Fruit fly (Drosophila melanogaster) whole organism, embryonic: ENCODE measurements around the gene CG5180.

ENCODE experiments used
- ATbp ChIP-seq: fragments of 200-800 bp; sonication (Bioruptor generic); optimal IDR thresholded peaks from 2 replicates; lab custom pipeline; 2017; ENCODE audit warnings: missing biosample characterization, mild to moderate bottlenecking, missing genetic modification characterization, missing genetic modification reagents
- Aef1 ChIP-seq: fragments of 200-800 bp; sonication (Bioruptor generic); IDR thresholded peaks from 3 replicates; pipeline ENCODE4 v1.3.6; 2022; ENCODE audit warnings: missing biosample characterization, missing genetic modification characterization
- B-H2 ChIP-seq: fragments of 200-800 bp; sonication (Bioruptor generic); optimal IDR thresholded peaks from 2 replicates; lab custom pipeline; 2018; ENCODE audit warnings: missing biosample characterization, mild to moderate bottlenecking, missing genetic modification characterization
- BEAF-32 ChIP-seq: fragments of 200-800 bp; sonication (Bioruptor generic); optimal IDR thresholded peaks from 3 replicates; lab custom pipeline; 2017; ENCODE audit warnings: missing biosample characterization, missing genetic modification characterization, mild to moderate bottlenecking, moderate library complexity, missing genetic modification reagents
- CG10267 ChIP-seq: fragments of 200-800 bp; sonication (Bioruptor generic); optimal IDR thresholded peaks from 2 replicates; lab custom pipeline; 2018; ENCODE audit warnings: missing biosample characterization, mild to moderate bottlenecking, missing genetic modification characterization, moderate library complexity
- CG12299 ChIP-seq: fragments of 200-800 bp; sonication (Bioruptor generic); optimal IDR thresholded peaks from 2 replicates; lab custom pipeline; 2018; ENCODE audit warnings: missing biosample characterization, mild to moderate bottlenecking, missing genetic modification characterization
- CG12659 ChIP-seq: fragments of 200-800 bp; sonication (Bioruptor generic); optimal IDR thresholded peaks from 3 replicates; lab custom pipeline; 2017; ENCODE audit warnings: mild to moderate bottlenecking, missing biosample characterization, missing genetic modification reagents, missing genetic modification characterization
- CG15696 ChIP-seq: fragments of 200-800 bp; sonication (Bioruptor generic); optimal IDR thresholded peaks from 2 replicates; lab custom pipeline; 2019; ENCODE audit warnings: missing biosample characterization, mild to moderate bottlenecking, missing genetic modification characterization, moderate library complexity
- CG17361 ChIP-seq: fragments of 200-800 bp; sonication (Bioruptor generic); IDR thresholded peaks from 3 replicates; pipeline ENCODE4 v1.3.6; 2022; ENCODE audit warnings: missing biosample characterization, missing genetic modification characterization
- CG17612 ChIP-seq: fragments of 200-800 bp; sonication (Bioruptor generic); IDR thresholded peaks from 2 replicates; pipeline ENCODE4 v1.3.6; 2022; ENCODE audit warnings: missing biosample characterization, missing genetic modification characterization
- CG1792 ChIP-seq: fragments of 200-800 bp; sonication (Bioruptor generic); optimal IDR thresholded peaks from 2 replicates; lab custom pipeline; 2016; ENCODE audit warnings: missing biosample characterization, missing genetic modification characterization
- CG18599 ChIP-seq: fragments of 200-800 bp; sonication (Bioruptor generic); optimal IDR thresholded peaks from 3 replicates; lab custom pipeline; 2017; ENCODE audit warnings: missing biosample characterization, missing genetic modification characterization, mild to moderate bottlenecking, moderate library complexity, missing genetic modification reagents
- CG3163 ChIP-seq: fragments of 200-800 bp; sonication (Bioruptor generic); optimal IDR thresholded peaks from 3 replicates; lab custom pipeline; 2016; ENCODE audit warnings: missing biosample characterization, missing genetic modification characterization
- CG3281 ChIP-seq: fragments of 200-800 bp; sonication (Bioruptor generic); optimal IDR thresholded peaks from 3 replicates; lab custom pipeline; 2017; ENCODE audit warnings: missing biosample characterization, mild to moderate bottlenecking, missing genetic modification characterization
- CG3726 ChIP-seq: fragments of 200-800 bp; sonication (Bioruptor generic); IDR thresholded peaks from 3 replicates; pipeline ENCODE4, ENCODE4 v1.3.6; 2022; ENCODE audit warnings: missing biosample characterization, missing genetic modification characterization
- CG3847 ChIP-seq: fragments of 200-800 bp; sonication (Bioruptor generic); IDR thresholded peaks from 2 replicates; pipeline ENCODE4 v1.3.6; 2022; ENCODE audit warnings: missing biosample characterization, missing genetic modification characterization
- CG42726 ChIP-seq: fragments of 200-800 bp; sonication (Bioruptor generic); IDR thresholded peaks from 2 replicates; pipeline ENCODE4 v1.3.6; 2022; ENCODE audit warnings: missing biosample characterization, missing genetic modification characterization; ENCODE audit not compliant: partially characterized antibody
- CG6654 ChIP-seq: fragments of 200-800 bp; sonication (Bioruptor generic); optimal IDR thresholded peaks from 2 replicates; lab custom pipeline; 2017; ENCODE audit warnings: missing biosample characterization, mild to moderate bottlenecking, missing genetic modification characterization
- CG7271 ChIP-seq: fragments of 200-800 bp; sonication (Bioruptor generic); optimal IDR thresholded peaks from 2 replicates; lab custom pipeline; 2018; ENCODE audit warnings: missing biosample characterization, mild to moderate bottlenecking, missing genetic modification characterization, moderate library complexity
- CG7372 ChIP-seq: fragments of 200-800 bp; sonication (Bioruptor generic); IDR thresholded peaks from 2 replicates; pipeline ENCODE4 v1.3.6; 2022; ENCODE audit warnings: missing biosample characterization, missing genetic modification characterization
- CG8359 ChIP-seq: fragments of 200-800 bp; sonication (Bioruptor generic); optimal IDR thresholded peaks from 2 replicates; lab custom pipeline; 2017; ENCODE audit warnings: missing biosample characterization, mild to moderate bottlenecking, missing genetic modification characterization, borderline replicate concordance
- CG8765 ChIP-seq: fragments of 200-800 bp; sonication (Bioruptor generic); IDR thresholded peaks from 2 replicates; pipeline ENCODE4 v1.3.6; 2022; ENCODE audit warnings: missing biosample characterization, missing genetic modification characterization
- CG8944 ChIP-seq: fragments of 200-800 bp; sonication (Bioruptor generic); optimal IDR thresholded peaks from 3 replicates; lab custom pipeline; 2016; ENCODE audit warnings: missing biosample characterization, missing genetic modification characterization
- D19A ChIP-seq: fragments of 200-800 bp; optimal IDR thresholded peaks from 3 replicates; lab custom pipeline; 2019; ENCODE audit warnings: missing biosample characterization, mild to moderate bottlenecking, missing genetic modification characterization, moderate library complexity
- HLH3B ChIP-seq: fragments of 200-800 bp; sonication (Bioruptor generic); IDR thresholded peaks from 2 replicates; pipeline ENCODE4 v1.3.6; 2022; ENCODE audit warnings: missing biosample characterization, missing genetic modification characterization
- HmgZ ChIP-seq: fragments of 200-800 bp; sonication (Bioruptor generic); optimal IDR thresholded peaks from 2 replicates; lab custom pipeline; 2018; ENCODE audit warnings: missing biosample characterization, mild to moderate bottlenecking, missing genetic modification characterization
- Hr39 ChIP-seq: fragments of >200 bp; optimal IDR thresholded peaks from 2 replicates; lab custom pipeline; 2017
- Neu2 ChIP-seq: fragments of 200-800 bp; sonication (Bioruptor generic); optimal IDR thresholded peaks from 3 replicates; lab custom pipeline; 2016; ENCODE audit warnings: missing biosample characterization, missing genetic modification characterization, borderline replicate concordance
- Nf-YA ChIP-seq: fragments of 200-800 bp; sonication (Bioruptor generic); IDR thresholded peaks from 2 replicates; pipeline ENCODE4 v1.3.6; 2022; ENCODE audit warnings: missing biosample characterization, missing genetic modification characterization
- Opbp ChIP-seq: fragments of 200-800 bp; sonication (Bioruptor generic); IDR thresholded peaks from 3 replicates; pipeline ENCODE4 v1.3.6; 2022; ENCODE audit warnings: missing biosample characterization, missing genetic modification characterization; ENCODE audit not compliant: partially characterized antibody
- Pdp1 ChIP-seq, 2 experiments: fragments of 200-800 bp; sonication (Bioruptor generic); optimal IDR thresholded peaks; 3 replicates each; lab custom pipeline; 2016; ENCODE audit warnings: missing biosample characterization in 2 of 2, missing genetic modification characterization in 2 of 2, mild to moderate bottlenecking in 1 of 2, moderate library complexity in 1 of 2
- Sin3A ChIP-seq: fragments of >200 bp; optimal IDR thresholded peaks from 2 replicates; lab custom pipeline; 2018
- TFAM ChIP-seq: fragments of 200-800 bp; sonication (Bioruptor generic); optimal IDR thresholded peaks from 2 replicates; lab custom pipeline; 2017; ENCODE audit warnings: missing biosample characterization, missing genetic modification characterization, inconsistent platforms
- ab ChIP-seq: fragments of 200-800 bp; sonication (Bioruptor generic); optimal IDR thresholded peaks from 2 replicates; lab custom pipeline; 2016; ENCODE audit warnings: missing biosample characterization, missing genetic modification characterization
- bcd ChIP-seq: fragments of 200-800 bp; sonication (Bioruptor generic); optimal IDR thresholded peaks from 2 replicates; lab custom pipeline; 2017; ENCODE audit warnings: missing biosample characterization, mild to moderate bottlenecking, missing genetic modification characterization
- danr ChIP-seq: fragments of 200-800 bp; sonication (Bioruptor generic); IDR thresholded peaks from 2 replicates; pipeline ENCODE4 v1.3.6; 2022; ENCODE audit warnings: missing biosample characterization, missing genetic modification characterization
- dati ChIP-seq: fragments of 200-800 bp; sonication (Bioruptor generic); IDR thresholded peaks from 2 replicates; pipeline ENCODE4 v1.3.6; 2022; ENCODE audit warnings: missing biosample characterization, missing genetic modification characterization
- dmrt99B ChIP-seq: fragments of 200-800 bp; sonication (Bioruptor generic); optimal IDR thresholded peaks from 2 replicates; lab custom pipeline; 2018; ENCODE audit warnings: missing biosample characterization, mild to moderate bottlenecking, missing genetic modification characterization, moderate library complexity
- ems ChIP-seq: fragments of 200-800 bp; sonication (Bioruptor generic); optimal IDR thresholded peaks from 3 replicates; lab custom pipeline; 2016; ENCODE audit warnings: missing biosample characterization, missing genetic modification characterization
- eve ChIP-seq, 2 experiments: fragments of >200 bp; optimal IDR thresholded peaks; 2 replicates each; lab custom pipeline; 2017; ENCODE audit warnings: missing biosample characterization in 2 of 2, missing genetic modification characterization in 2 of 2
- ewg ChIP-seq: fragments of 200-800 bp; sonication (Bioruptor generic); optimal IDR thresholded peaks from 3 replicates; lab custom pipeline; 2017; ENCODE audit warnings: mild to moderate bottlenecking, missing biosample characterization, missing genetic modification reagents, missing genetic modification characterization
- fd3F ChIP-seq: fragments of 200-800 bp; sonication (Bioruptor generic); optimal IDR thresholded peaks from 2 replicates; lab custom pipeline; 2018; ENCODE audit warnings: missing biosample characterization, mild to moderate bottlenecking, missing genetic modification characterization, moderate library complexity
- fd96Cb ChIP-seq: fragments of 200-800 bp; sonication (Bioruptor generic); optimal IDR thresholded peaks from 2 replicates; lab custom pipeline; 2018; ENCODE audit warnings: missing biosample characterization, mild to moderate bottlenecking, missing genetic modification characterization, moderate library complexity
- hbn ChIP-seq: fragments of 200-800 bp; sonication (Bioruptor generic); IDR thresholded peaks from 2 replicates; pipeline ENCODE4 v1.3.6; 2022; ENCODE audit warnings: missing biosample characterization, missing genetic modification characterization; ENCODE audit not compliant: partially characterized antibody
- inv ChIP-seq: fragments of 200-800 bp; sonication (Bioruptor generic); IDR thresholded peaks from 2 replicates; pipeline ENCODE4 v1.3.6; 2022; ENCODE audit warnings: missing biosample characterization, missing genetic modification characterization; ENCODE audit not compliant: partially characterized antibody
- mld ChIP-seq: fragments of 200-800 bp; sonication (Bioruptor generic); IDR thresholded peaks from 3 replicates; pipeline ENCODE4 v1.3.6; 2022; ENCODE audit warnings: missing biosample characterization, missing genetic modification characterization; ENCODE audit not compliant: partially characterized antibody
- nom ChIP-seq: fragments of 200-800 bp; sonication (Bioruptor generic); optimal IDR thresholded peaks from 2 replicates; lab custom pipeline; 2017; ENCODE audit warnings: missing biosample characterization, missing genetic modification characterization, mild to moderate bottlenecking, moderate library complexity, missing genetic modification reagents
- pho ChIP-seq: fragments of 200-800 bp; sonication (Bioruptor generic); optimal IDR thresholded peaks from 2 replicates; lab custom pipeline; 2016; ENCODE audit warnings: missing biosample characterization, missing genetic modification characterization
- run ChIP-seq: fragments of 200-800 bp; sonication (Bioruptor generic); optimal IDR thresholded peaks from 3 replicates; lab custom pipeline; 2018; ENCODE audit warnings: missing biosample characterization, mild to moderate bottlenecking, missing genetic modification characterization
- sna ChIP-seq: fragments of 200-800 bp; sonication (Bioruptor generic); IDR thresholded peaks from 2 replicates; pipeline ENCODE4 v1.3.6; 2022; ENCODE audit warnings: missing biosample characterization, missing genetic modification characterization; ENCODE audit not compliant: partially characterized antibody
- toy ChIP-seq: fragments of 200-800 bp; sonication (Bioruptor generic); IDR thresholded peaks from 2 replicates; pipeline ENCODE4 v1.3.6; 2022; ENCODE audit warnings: missing biosample characterization, missing genetic modification characterization

CG5180 gene

DNA sequence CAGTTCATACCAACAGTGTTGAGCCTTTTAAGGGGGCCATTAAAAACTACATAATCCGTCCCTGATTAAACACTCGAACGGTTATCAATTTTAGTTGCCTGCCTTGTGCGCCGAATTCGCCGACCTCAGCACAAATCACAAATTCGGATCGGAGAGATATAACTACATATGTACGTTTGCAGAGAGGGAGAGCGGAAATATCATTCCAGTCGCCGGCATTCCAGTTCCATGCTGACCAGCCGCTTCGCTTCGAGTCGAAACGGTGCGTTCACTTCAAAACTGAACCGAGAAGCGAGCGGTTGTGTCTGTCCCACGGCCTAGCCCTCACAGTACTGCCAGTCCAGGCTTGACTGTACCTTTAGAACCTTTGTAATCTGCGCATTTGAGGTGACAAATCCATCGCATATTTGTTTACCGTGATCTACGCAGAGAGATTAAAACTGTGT lies 16.8 kb downstream of the CG5180 start (continued):
- TF ChIP-seq CG42726 (GFP tag; lab: Robert Waterston, UW) (no peak), Aef1 (GFP tag; lab: Robert Waterston, UW) (no peak), nom (no peak), CG8944 (GFP tag; lab: Kevin White, UChicago) (no peak), HLH3B (no peak), bcd (no peak), CG3281 (GFP tag; lab: Kevin White, UChicago) (no peak), ewg (GFP tag; lab: Kevin White, UChicago) (no peak), CG17361 (GFP tag; lab: Robert Waterston, UW) (no peak), CG3163 (GFP tag; lab: Kevin White, UChicago) (peak; percentile 29), toy (GFP tag; lab: Robert Waterston, UW) (no peak), ems (no peak), fd3F (GFP tag; lab: Kevin White, UChicago) (no peak), Nf-YA (GFP tag; lab: Robert Waterston, UW) (no peak), sna (no peak), CG10267 (no peak), CG12299 (tag; lab: Kevin White, UChicago) (no peak), danr (GFP tag; lab: Robert Waterston, UW) (no peak), Neu2 (no peak), dmrt99B (tag; lab: Kevin White, UChicago) (no peak), CG6654 (GFP tag; lab: Kevin White, UChicago) (no peak), Pdp1 (GFP tag; optimal IDR thresholded peaks at IDR 0.05; lab: Kevin White, UChicago) (peak in 1 of 2 experiments; percentile 63), ATbp (no peak), D19A (tag; lab: Kevin White, UChicago) (no peak), CG3726 (GFP tag; lab: Robert Waterston, UW) (no peak), pho (GFP tag; lab: Kevin White, UChicago) (peak; percentile 9), CG7372 (GFP tag; lab: Robert Waterston, UW) (no peak), CG3847 (GFP tag; lab: Robert Waterston, UW) (no peak), ab (GFP tag; lab: Kevin White, UChicago) (no peak), CG8765 (GFP tag; lab: Robert Waterston, UW) (no peak), BEAF-32 (no peak), TFAM (GFP tag; lab: Kevin White, UChicago) (no peak), Sin3A (no peak), Hr39 (lab: Kevin White, UChicago) (no peak), inv (GFP tag; lab: Robert Waterston, UW) (no peak), Opbp (GFP tag; lab: Robert Waterston, UW) (no peak), mld (GFP tag; lab: Robert Waterston, UW) (no peak), hbn (GFP tag; lab: Robert Waterston, UW) (no peak), CG8359 (no peak), CG17612 (GFP tag; lab: Robert Waterston, UW) (no peak), CG12659 (GFP tag; lab: Kevin White, UChicago) (no peak), CG18599 (GFP tag; lab: Kevin White, UChicago) (peak; percentile 54), dati (GFP tag; lab: Robert Waterston, UW) (no peak), CG15696 (tag; lab: Kevin White, UChicago) (no peak), HmgZ (tag; lab: Kevin White, UChicago) (peak; percentile 60), CG7271 (tag; lab: Kevin White, UChicago) (no peak), B-H2 (GFP tag; lab: Kevin White, UChicago) (peak; percentile 71), fd96Cb (tag; lab: Kevin White, UChicago) (no peak), run (no peak), eve (GFP tag; optimal IDR thresholded peaks at IDR 0.05; lab: Kevin White, UChicago) (no peak), CG1792 (GFP tag; lab: Kevin White, UChicago) (no peak)
